Worm (Caenorhabditis elegans) whole organism, L1 larva: Measurements from ENCODE around the gene col-133.

ENCODE experiments used
- alr-1 ChIP-seq: fragments of 200-800 bp; sonication (Bioruptor generic); optimal IDR thresholded peaks from 2 replicates; lab custom pipeline; 2018; ENCODE audit warnings: borderline replicate concordance, mild to moderate bottlenecking, missing genetic modification characterization, missing compliant biosample characterization
- blmp-1 ChIP-seq: fragments of 150-350 bp; optimal IDR thresholded peaks from 2 replicates; lab custom pipeline; 2014; ENCODE audit warnings: missing biosample characterization, missing genetic modification characterization
- ceh-82 ChIP-seq, 3 experiments: fragments of 150-350 bp in 1 of 3; sonication (generic microtip) in 2 of 3; optimal IDR thresholded peaks; 2 replicates each; lab custom pipeline; 2014 to 2017; ENCODE audit warnings: missing biosample characterization in 3 of 3, missing genetic modification characterization in 3 of 3
- dsc-1 ChIP-seq: sonication (generic microtip); optimal IDR thresholded peaks from 2 replicates; lab custom pipeline; 2016; ENCODE audit warnings: mild to moderate bottlenecking, missing genetic modification characterization, missing compliant biosample characterization
- elt-2 ChIP-seq: sonication (generic microtip); optimal IDR thresholded peaks from 2 replicates; lab custom pipeline; 2016; ENCODE audit warnings: missing genetic modification characterization, mild to moderate bottlenecking, inconsistent platforms, missing compliant biosample characterization, missing genetic modification reagents
- elt-3 ChIP-seq, 6 experiments: fragments of 150-350 bp in 1 of 6; sonication (generic microtip); optimal IDR thresholded peaks; 2 replicates each; lab custom pipeline; 2017 to 2018; ENCODE audit warnings: missing biosample characterization in 6 of 6, missing genetic modification characterization in 6 of 6, inconsistent platforms in 1 of 6
- lin-15B ChIP-seq: fragments of 150-350 bp; sonication (generic microtip); optimal IDR thresholded peaks from 3 replicates; lab custom pipeline; 2014; ENCODE audit warnings: missing biosample characterization, missing genetic modification characterization
- mdl-1 ChIP-seq, 2 experiments: fragments of 150-350 bp; optimal IDR thresholded peaks; 2 replicates each; lab custom pipeline; 2014 to 2017; ENCODE audit warnings: missing biosample characterization in 2 of 2, missing genetic modification characterization in 2 of 2, inconsistent platforms in 1 of 2
- mep-1 ChIP-seq: fragments of 150-350 bp; optimal IDR thresholded peaks from 2 replicates; lab custom pipeline; 2014; ENCODE audit warnings: missing biosample characterization, missing genetic modification characterization
- nhr-12 ChIP-seq: sonication (generic microtip); optimal IDR thresholded peaks from 2 replicates; lab custom pipeline; 2017; ENCODE audit warnings: missing biosample characterization, missing genetic modification characterization
- nhr-237 ChIP-seq: fragments of 150-350 bp; optimal IDR thresholded peaks from 2 replicates; lab custom pipeline; 2014; ENCODE audit warnings: missing biosample characterization, missing genetic modification characterization
- nhr-47 ChIP-seq: sonication (generic microtip); optimal IDR thresholded peaks from 2 replicates; lab custom pipeline; 2016; ENCODE audit warnings: mild to moderate bottlenecking, missing genetic modification characterization, moderate library complexity, missing compliant biosample characterization
- unc-130 ChIP-seq: fragments of 150-350 bp; optimal IDR thresholded peaks from 2 replicates; lab custom pipeline; 2017; ENCODE audit warnings: missing biosample characterization, missing genetic modification characterization, inconsistent platforms
- ztf-4 ChIP-seq: fragments of 150-350 bp; optimal IDR thresholded peaks from 2 replicates; lab custom pipeline; 2014; ENCODE audit warnings: missing biosample characterization, missing genetic modification characterization

DNA sequence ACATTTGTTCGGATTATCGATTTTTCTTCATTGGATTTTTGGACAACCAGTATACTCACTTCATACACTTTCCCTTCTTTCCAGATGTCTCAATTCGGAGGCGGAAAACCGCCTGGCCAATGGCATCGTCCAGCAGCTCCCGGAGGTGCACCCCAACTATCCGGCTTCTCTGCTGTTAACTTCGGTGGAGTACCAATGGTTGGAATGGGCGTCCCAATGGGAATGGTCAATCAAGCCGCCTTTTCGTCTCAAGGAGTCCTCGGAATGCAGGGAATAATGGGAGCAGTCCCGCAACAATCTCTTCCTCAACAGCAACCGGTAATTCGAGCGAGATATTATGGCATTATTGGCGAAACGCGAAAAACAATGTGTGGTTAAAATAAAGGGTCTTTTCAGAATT lies 27.7 kb downstream of the col-133 start, which contains the start of gene ccar-1:
- TF ChIP-seq elt-3 (tag; optimal IDR thresholded peaks at IDR 0.05; lab: Kevin White, UChicago) (no peak), nhr-237 (no peak), unc-130 (tag; lab: Kevin White, UChicago) (no peak), alr-1 (tag; lab: Kevin White, UChicago) (no peak), ztf-4 (no peak), blmp-1 (tag; lab: Kevin White, UChicago) (no peak), elt-2 (tag; lab: Kevin White, UChicago) (no peak), mep-1 (no peak), dsc-1 (no peak), mdl-1 (tag; optimal IDR thresholded peaks at IDR 0.05; lab: Kevin White, UChicago) (no peak), ceh-82 (tag; optimal IDR thresholded peaks at IDR 0.05; lab: Kevin White, UChicago) (no peak), nhr-12 (tag; lab: Kevin White, UChicago) (no peak), nhr-47 (tag; lab: Kevin White, UChicago) (no peak), lin-15B (tag; lab: Kevin White, UChicago) (no peak)
